Worm (Caenorhabditis elegans) whole organism, L4 larva: ENCODE data around the gene T28A8.2.

ENCODE experiments used
- F10B5.3 ChIP-seq: sonication (generic microtip); optimal IDR thresholded peaks from 2 replicates; lab custom pipeline; 2016; ENCODE audit warnings: mild to moderate bottlenecking, missing genetic modification characterization, missing compliant biosample characterization
- F26F4.8 ChIP-seq: fragments of 200-800 bp; sonication (Bioruptor generic); conservative IDR thresholded peaks from 2 replicates; pipeline ENCODE4 v1.3.6; 2022; ENCODE audit warnings: missing genetic modification characterization, missing compliant biosample characterization
- T20F7.1 ChIP-seq: fragments of 200-800 bp; sonication (Bioruptor generic); optimal IDR thresholded peaks from 2 replicates; lab custom pipeline; 2018; ENCODE audit warnings: mild to moderate bottlenecking, missing genetic modification characterization, missing compliant biosample characterization
- Y48G9A.11 ChIP-seq: fragments of 200-800 bp; sonication (Bioruptor generic); IDR thresholded peaks from 2 replicates; pipeline ENCODE4 v1.3.6; 2022; ENCODE audit warnings: missing genetic modification reagents, missing genetic modification characterization, missing compliant biosample characterization
- ZK337.2 ChIP-seq: fragments of 200-800 bp; sonication (Bioruptor generic); IDR thresholded peaks from 2 replicates; pipeline ENCODE4 v1.3.6; 2022; ENCODE audit warnings: missing genetic modification reagents, missing genetic modification characterization, missing compliant biosample characterization
- ZK546.5 ChIP-seq, 2 experiments: sonication (generic microtip); optimal IDR thresholded peaks; 2 replicates each; lab custom pipeline; 2017; ENCODE audit warnings: missing biosample characterization in 2 of 2, missing genetic modification characterization in 2 of 2
- aha-1 ChIP-seq: fragments of 150-350 bp; peaks from one replicate; lab custom pipeline; 2014; ENCODE audit warnings: missing biosample characterization, missing genetic modification characterization
- aly-2 ChIP-seq: sonication (generic microtip); optimal IDR thresholded peaks from 2 replicates; lab custom pipeline; 2018; ENCODE audit warnings: missing biosample characterization, missing genetic modification characterization
- attf-4 ChIP-seq: sonication (generic microtip); optimal IDR thresholded peaks from 3 replicates; lab custom pipeline; 2017; ENCODE audit warnings: missing biosample characterization, missing genetic modification characterization
- ceh-28 ChIP-seq: fragments of 150-350 bp; optimal IDR thresholded peaks from 2 replicates; lab custom pipeline; 2014; ENCODE audit warnings: missing biosample characterization, missing genetic modification reagents, missing genetic modification characterization
- ceh-62 ChIP-seq: sonication (generic microtip); optimal IDR thresholded peaks from 2 replicates; lab custom pipeline; 2017; ENCODE audit warnings: missing biosample characterization, missing genetic modification characterization
- ceh-82 ChIP-seq: sonication (generic microtip); optimal IDR thresholded peaks from 2 replicates; lab custom pipeline; 2017; ENCODE audit warnings: missing biosample characterization, missing genetic modification characterization
- ctbp-1 ChIP-seq: fragments of 200-800 bp; sonication (Bioruptor generic); IDR thresholded peaks from 2 replicates; pipeline ENCODE4 v1.3.6; 2022; ENCODE audit warnings: missing genetic modification reagents, missing genetic modification characterization, missing compliant biosample characterization
- daf-19 ChIP-seq: fragments of 200-800 bp; sonication (Bioruptor generic); conservative IDR thresholded peaks from 2 replicates; pipeline ENCODE4 v1.3.6; 2022; ENCODE audit warnings: missing genetic modification characterization, missing compliant biosample characterization
- daf-8 ChIP-seq: fragments of 200-800 bp; sonication (Bioruptor generic); IDR thresholded peaks from 2 replicates; pipeline ENCODE4 v1.3.6; 2022; ENCODE audit warnings: missing genetic modification characterization, missing compliant biosample characterization
- dmd-6 ChIP-seq: fragments of 200-800 bp; sonication (Bioruptor generic); IDR thresholded peaks from 2 replicates; pipeline ENCODE4 v1.3.6; 2022; ENCODE audit warnings: missing genetic modification reagents, missing genetic modification characterization, missing compliant biosample characterization
- dpl-1 ChIP-seq: fragments of 150-350 bp; optimal IDR thresholded peaks from 2 replicates; lab custom pipeline; 2014; ENCODE audit warnings: missing biosample characterization, missing genetic modification reagents, missing genetic modification characterization
- egl-43 ChIP-seq: fragments of 200-800 bp; sonication (Bioruptor generic); IDR thresholded peaks from 2 replicates; pipeline ENCODE4 v1.3.6; 2022; ENCODE audit warnings: missing genetic modification reagents, missing genetic modification characterization, missing compliant biosample characterization
- fos-1 ChIP-seq: fragments of 150-350 bp; optimal IDR thresholded peaks from 2 replicates; lab custom pipeline; 2014; ENCODE audit warnings: missing biosample characterization, missing genetic modification characterization
- hif-1 ChIP-seq, 2 experiments: sonication (generic microtip); optimal IDR thresholded peaks; 2 replicates each; lab custom pipeline; 2016 to 2017; ENCODE audit warnings: missing compliant biosample characterization in 2 of 2, missing genetic modification characterization in 2 of 2, missing genetic modification reagents in 2 of 2, missing genotype in 2 of 2, mild to moderate bottlenecking in 1 of 2
- hlh-11 ChIP-seq: fragments of 200-800 bp; sonication (Bioruptor generic); optimal IDR thresholded peaks from 2 replicates; lab custom pipeline; 2018; ENCODE audit warnings: mild to moderate bottlenecking, missing genetic modification characterization, missing compliant biosample characterization
- lim-7 ChIP-seq: fragments of 200-800 bp; sonication (Bioruptor generic); IDR thresholded peaks from 2 replicates; pipeline ENCODE4 v1.3.6; 2022; ENCODE audit warnings: missing genetic modification characterization, missing compliant biosample characterization
- lin-13 ChIP-seq: fragments of 150-350 bp; optimal IDR thresholded peaks from 2 replicates; lab custom pipeline; 2014; ENCODE audit warnings: missing biosample characterization, missing genetic modification reagents, missing genetic modification characterization
- lin-15B ChIP-seq: fragments of 150-350 bp; sonication (generic microtip); optimal IDR thresholded peaks from 3 replicates; lab custom pipeline; 2014; ENCODE audit warnings: missing biosample characterization, missing genetic modification characterization
- lin-38 ChIP-seq: fragments of 200-800 bp; sonication (Bioruptor generic); IDR thresholded peaks from 2 replicates; pipeline ENCODE4 v1.3.6; 2022; ENCODE audit warnings: missing genetic modification reagents, missing genetic modification characterization, missing compliant biosample characterization
- lin-39 ChIP-seq: fragments of 150-350 bp; optimal IDR thresholded peaks from 2 replicates; lab custom pipeline; 2014; ENCODE audit warnings: missing biosample characterization, missing genetic modification reagents, missing genetic modification characterization
- lir-3 ChIP-seq: sonication (generic microtip); optimal IDR thresholded peaks from 2 replicates; lab custom pipeline; 2016; ENCODE audit warnings: mild to moderate bottlenecking, missing genetic modification characterization, missing compliant biosample characterization
- lsy-2 ChIP-seq, 2 experiments: fragments of 150-350 bp in 1 of 2; sonication (generic microtip) in 1 of 2; optimal IDR thresholded peaks; 2 replicates each; lab custom pipeline; 2014 to 2017; ENCODE audit warnings: missing biosample characterization in 2 of 2, missing genetic modification characterization in 2 of 2
- mdl-1 ChIP-seq, 2 experiments: fragments of 150-350 bp in 1 of 2; sonication (generic microtip) in 1 of 2; optimal IDR thresholded peaks; 2 replicates each; lab custom pipeline; 2014 to 2017; ENCODE audit warnings: missing biosample characterization in 2 of 2, missing genetic modification characterization in 2 of 2
- nhr-111 ChIP-seq: fragments of 200-800 bp; sonication (Bioruptor generic); optimal IDR thresholded peaks from 2 replicates; lab custom pipeline; 2018; ENCODE audit warnings: mild to moderate bottlenecking, missing genetic modification characterization, missing compliant biosample characterization
- nhr-237 ChIP-seq: sonication (generic microtip); optimal IDR thresholded peaks from 2 replicates; lab custom pipeline; 2017; ENCODE audit warnings: missing biosample characterization, missing genetic modification characterization
- nhr-25 ChIP-seq: sonication (generic microtip); optimal IDR thresholded peaks from 2 replicates; lab custom pipeline; 2017; ENCODE audit warnings: missing genetic modification characterization, mild to moderate bottlenecking, missing compliant biosample characterization, antibody characterized with exemption, moderate library complexity, borderline replicate concordance; ENCODE audit not compliant: insufficient read depth
- nhr-77 ChIP-seq: fragments of 150-350 bp; optimal IDR thresholded peaks from 2 replicates; lab custom pipeline; 2014; ENCODE audit warnings: missing biosample characterization, missing genetic modification characterization
- pqm-1 ChIP-seq: sonication (generic microtip); optimal IDR thresholded peaks from 2 replicates; lab custom pipeline; 2017; ENCODE audit warnings: missing biosample characterization, missing genetic modification characterization
- saeg-2 ChIP-seq: fragments of 200-800 bp; sonication (Bioruptor generic); IDR thresholded peaks from 2 replicates; pipeline ENCODE4 v1.3.6; 2022; ENCODE audit warnings: missing genetic modification reagents, missing genetic modification characterization, missing compliant biosample characterization
- set-16 ChIP-seq: fragments of 200-800 bp; sonication (Bioruptor generic); IDR thresholded peaks from 2 replicates; pipeline ENCODE4 v1.3.6; 2022; ENCODE audit warnings: missing genetic modification reagents, missing genetic modification characterization, missing compliant biosample characterization
- snpc-4 ChIP-seq: fragments of 150-350 bp; optimal IDR thresholded peaks from 2 replicates; lab custom pipeline; 2014; ENCODE audit warnings: missing biosample characterization, missing genetic modification characterization
- spr-3 ChIP-seq: fragments of 200-800 bp; sonication (Bioruptor generic); optimal IDR thresholded peaks from 2 replicates; lab custom pipeline; 2018; ENCODE audit warnings: mild to moderate bottlenecking, missing genetic modification characterization, missing compliant biosample characterization
- tag-97 ChIP-seq: fragments of 200-800 bp; sonication (Bioruptor generic); IDR thresholded peaks from 2 replicates; pipeline ENCODE4 v1.3.6; 2022; ENCODE audit warnings: missing genetic modification characterization, missing compliant biosample characterization
- unc-39 ChIP-seq: sonication (generic microtip); optimal IDR thresholded peaks from 2 replicates; lab custom pipeline; 2017; ENCODE audit warnings: missing biosample characterization, missing genetic modification characterization
- zag-1 ChIP-seq: fragments of 150-350 bp; optimal IDR thresholded peaks from 2 replicates; lab custom pipeline; 2014; ENCODE audit warnings: missing biosample characterization, missing genetic modification characterization
- zfp-3 ChIP-seq: fragments of 200-800 bp; sonication (Bioruptor generic); conservative IDR thresholded peaks from 2 replicates; pipeline ENCODE4 v1.3.6; 2022; ENCODE audit warnings: missing genetic modification reagents, missing genetic modification characterization, missing compliant biosample characterization
- ztf-7 ChIP-seq: fragments of 150-350 bp; optimal IDR thresholded peaks from 2 replicates; lab custom pipeline; 2014; ENCODE audit warnings: missing biosample characterization, missing genetic modification characterization

The T28A8.2 gene

DNA sequence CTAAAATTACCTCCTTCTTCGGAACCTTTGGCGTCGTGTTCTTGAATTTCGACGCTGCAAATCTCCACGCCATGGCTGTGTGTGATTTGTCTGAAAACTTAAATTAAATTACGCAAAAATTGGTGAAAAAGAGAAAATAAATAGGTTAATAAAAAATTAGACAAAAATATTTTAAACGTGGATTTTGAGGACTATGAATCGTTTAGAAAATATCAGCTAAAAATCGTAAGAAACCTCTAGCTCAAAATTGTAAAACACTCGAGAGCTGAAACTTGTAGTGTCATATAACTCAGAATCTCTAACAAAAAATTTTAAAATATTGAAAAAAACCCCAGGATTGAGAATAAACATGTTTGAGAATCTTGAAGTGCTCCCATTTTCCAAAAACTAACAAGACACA is 28.6 kb upstream of the T28A8.2 start, which contains the start of gene pod-1:
TSS of gene pod-1 (minus strand) at position 101 of the 400 bp plus-strand sequence.
- TF ChIP-seq F10B5.3 (tag; lab: Kevin White, UChicago) (no peak), ceh-82 (tag; lab: Kevin White, UChicago) (no peak), dpl-1 (no peak), snpc-4 (tag; lab: Kevin White, UChicago) (no peak), ZK337.2 (GFP tag; lab: Robert Waterston, UW) (no peak), saeg-2 (GFP tag; lab: Robert Waterston, UW) (no peak), hlh-11 (no peak), unc-39 (tag; lab: Kevin White, UChicago) (no peak), lim-7 (GFP tag; lab: Robert Waterston, UW) (no peak), nhr-25 (no peak), T20F7.1 (no peak), lir-3 (tag; lab: Kevin White, UChicago) (no peak), nhr-237 (tag; lab: Kevin White, UChicago) (no peak), ZK546.5 (tag; optimal IDR thresholded peaks at IDR 0.05; lab: Kevin White, UChicago) (no peak), zag-1 (no peak), daf-19 (GFP tag; lab: Robert Waterston, UW) (no peak), egl-43 (GFP tag; lab: Robert Waterston, UW) (no peak), lin-39 (tag; lab: Kevin White, UChicago) (no peak), hif-1 (tag; optimal IDR thresholded peaks at IDR 0.05; lab: Kevin White, UChicago) (no peak)

ce11 chrIII:13518437-13518836 is 23.0 kb upstream of the T28A8.2 start:
- no peak for TF ChIP-seq daf-8 (GFP tag; lab: Robert Waterston, UW)
- TF ChIP-seq set-16 (GFP tag; lab: Robert Waterston, UW), result peak; percentile 80

ce11 chrIII:13514470-13514869 is 19.0 kb upstream of the T28A8.2 start, which contains the start of gene mlh-1:
Gene mlh-1 (minus strand): TSS chrIII:13514570.
- TF ChIP-seq nhr-111 (GFP tag; lab: Kevin White, UChicago), result no peak
- no peak for TF ChIP-seq lin-39 (tag; lab: Kevin White, UChicago)
- TF ChIP-seq tag-97 (GFP tag; lab: Robert Waterston, UW), result no peak
- no peak for TF ChIP-seq spr-3 (GFP tag; lab: Kevin White, UChicago)
- no peak for TF ChIP-seq hif-1 (tag; optimal IDR thresholded peaks at IDR 0.05; lab: Kevin White, UChicago)
- TF ChIP-seq daf-8 (GFP tag; lab: Robert Waterston, UW), result no peak
- TF ChIP-seq pqm-1 (tag; lab: Kevin White, UChicago), result no peak
- TF ChIP-seq ztf-7, result no peak
- no peak for TF ChIP-seq ZK337.2 (GFP tag; lab: Robert Waterston, UW)
- no peak for TF ChIP-seq fos-1 (tag; lab: Kevin White, UChicago)
- TF ChIP-seq zfp-3 (GFP tag; lab: Robert Waterston, UW), result 0 out of 2 replicates have a peak, but pooled peaks have one; percentile 34
- TF ChIP-seq Y48G9A.11 (GFP tag; lab: Robert Waterston, UW), result 0 out of 2 replicates have a peak, but pooled peaks have one; percentile 45
- TF ChIP-seq egl-43 (GFP tag; lab: Robert Waterston, UW), result no peak
- no peak for TF ChIP-seq ctbp-1 (GFP tag; lab: Robert Waterston, UW)

- no peak for TF ChIP-seq lin-15B
- TF ChIP-seq lir-3 (tag; lab: Kevin White, UChicago), result no peak
- no peak for TF ChIP-seq attf-4 (tag; lab: Kevin White, UChicago)
- no peak for TF ChIP-seq F26F4.8 (GFP tag; lab: Robert Waterston, UW)
- TF ChIP-seq aha-1, result peak; percentile 94
Observed at ce11 chrIII:13510753-13511152, 15.3 kb upstream of the T28A8.2 start.

DNA sequence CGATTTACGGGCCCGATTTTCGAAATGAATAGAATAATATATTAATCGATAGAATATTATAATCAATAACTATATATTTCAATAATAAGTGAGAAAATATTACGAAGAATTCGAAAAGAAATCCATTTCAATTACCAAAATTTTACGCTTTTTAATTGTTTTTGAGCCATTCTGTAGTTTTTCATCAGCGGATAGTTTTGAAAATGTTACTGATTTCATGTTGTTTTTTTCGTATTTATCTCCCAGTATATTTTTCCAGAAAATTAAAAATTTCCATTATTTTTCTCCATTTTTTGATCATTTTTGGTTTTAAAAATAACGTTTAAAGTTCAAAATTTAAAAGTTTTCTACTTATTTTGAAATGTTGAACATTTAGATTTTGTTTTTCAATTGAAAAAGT is 10.2 kb upstream of the T28A8.2 start, which contains the start of gene T28A8.3:
TSS of gene T28A8.3 (plus strand) at position 301 of the 400 bp plus-strand sequence.
- TF ChIP-seq ceh-28 (tag; lab: Kevin White, UChicago), result no peak
- TF ChIP-seq lin-13, result no peak
- TF ChIP-seq set-16 (GFP tag; lab: Robert Waterston, UW), result no peak
- TF ChIP-seq ceh-62 (tag; lab: Kevin White, UChicago), result no peak
- TF ChIP-seq lin-38, result no peak
- no peak for TF ChIP-seq dmd-6
- no peak for TF ChIP-seq T20F7.1
- no peak for TF ChIP-seq snpc-4 (tag; lab: Kevin White, UChicago)
- no peak for TF ChIP-seq lsy-2 (tag; optimal IDR thresholded peaks at IDR 0.05; lab: Kevin White, UChicago)
- TF ChIP-seq aly-2, result no peak
- TF ChIP-seq attf-4 (tag; lab: Kevin White, UChicago), result no peak
- TF ChIP-seq spr-3 (GFP tag; lab: Kevin White, UChicago), result no peak
- no peak for TF ChIP-seq nhr-77 (tag; lab: Kevin White, UChicago)
- no peak for TF ChIP-seq nhr-111 (GFP tag; lab: Kevin White, UChicago)
- no peak for TF ChIP-seq lin-15B
- no peak for TF ChIP-seq hif-1 (tag; optimal IDR thresholded peaks at IDR 0.05; lab: Kevin White, UChicago)
- TF ChIP-seq mdl-1 (tag; optimal IDR thresholded peaks at IDR 0.05; lab: Kevin White, UChicago), result no peak
- no peak for TF ChIP-seq ztf-7
- no peak for TF ChIP-seq ceh-82 (tag; lab: Kevin White, UChicago)
